Worm (Caenorhabditis elegans) whole organism, late embryonic: ENCODE data around the gene srw-143.
"Not testable (repeated sequence)": the region's sequence is repeated elsewhere in the genome, so short reads cannot be mapped to it uniquely, and the experiment has no call there.

Source experiments
- C38D4.7 ChIP-seq: fragments of 200-800 bp; sonication (Bioruptor generic); optimal IDR thresholded peaks from 2 replicates; lab custom pipeline; 2018; ENCODE audit warnings: mild to moderate bottlenecking, missing genetic modification characterization, moderate library complexity, missing compliant biosample characterization
- K09A11.1 ChIP-seq: sonication (generic microtip); optimal IDR thresholded peaks from 2 replicates; lab custom pipeline; 2017; ENCODE audit warnings: antibody characterized with exemption, mild to moderate bottlenecking, missing genetic modification characterization, missing compliant biosample characterization; ENCODE audit not compliant: insufficient read depth
- ama-1 ChIP-seq: fragments of 150-350 bp; optimal IDR thresholded peaks from 2 replicates; lab custom pipeline; 2014
- ceh-22 ChIP-seq: sonication (generic microtip); optimal IDR thresholded peaks from 2 replicates; lab custom pipeline; 2017; ENCODE audit warnings: missing biosample characterization, missing genetic modification characterization
- ceh-45 ChIP-seq: fragments of 200-800 bp; sonication (Bioruptor generic); IDR thresholded peaks from 2 replicates; pipeline ENCODE4 v1.3.6; 2022; ENCODE audit warnings: missing genetic modification reagents, missing genetic modification characterization, missing compliant biosample characterization
- dmd-4 ChIP-seq: sonication (generic microtip); optimal IDR thresholded peaks from 2 replicates; lab custom pipeline; 2016; ENCODE audit warnings: borderline replicate concordance, missing genetic modification characterization, missing compliant biosample characterization
- fkh-10 ChIP-seq: fragments of 150-350 bp; optimal IDR thresholded peaks from 2 replicates; lab custom pipeline; 2014; ENCODE audit warnings: missing biosample characterization, missing genetic modification reagents, missing genetic modification characterization
- hlh-15 ChIP-seq: sonication (generic microtip); optimal IDR thresholded peaks from 2 replicates; lab custom pipeline; 2016; ENCODE audit warnings: missing genetic modification characterization, missing compliant biosample characterization
- hlh-6 ChIP-seq: sonication (generic microtip); optimal IDR thresholded peaks from 2 replicates; lab custom pipeline; 2016; ENCODE audit warnings: missing genotype, missing genetic modification characterization, missing compliant biosample characterization
- lin-11 ChIP-seq: fragments of 200-800 bp; sonication (Bioruptor generic); optimal IDR thresholded peaks from 2 replicates; lab custom pipeline; 2018; ENCODE audit warnings: mild to moderate bottlenecking, missing genetic modification characterization, missing compliant biosample characterization
- nhr-11 ChIP-seq: fragments of 150-350 bp; optimal IDR thresholded peaks from 2 replicates; lab custom pipeline; 2014; ENCODE audit warnings: missing biosample characterization, missing genetic modification characterization
- pat-9 ChIP-seq: fragments of 200-800 bp; sonication (Bioruptor generic); optimal IDR thresholded peaks from 2 replicates; lab custom pipeline; 2018; ENCODE audit warnings: mild to moderate bottlenecking, missing genetic modification characterization, moderate library complexity, missing compliant biosample characterization
- pha-4 ChIP-seq: fragments of 150-350 bp; optimal IDR thresholded peaks from 2 replicates; lab custom pipeline; 2018; ENCODE audit warnings: missing biosample characterization, missing genetic modification reagents, missing genetic modification characterization

DNA sequence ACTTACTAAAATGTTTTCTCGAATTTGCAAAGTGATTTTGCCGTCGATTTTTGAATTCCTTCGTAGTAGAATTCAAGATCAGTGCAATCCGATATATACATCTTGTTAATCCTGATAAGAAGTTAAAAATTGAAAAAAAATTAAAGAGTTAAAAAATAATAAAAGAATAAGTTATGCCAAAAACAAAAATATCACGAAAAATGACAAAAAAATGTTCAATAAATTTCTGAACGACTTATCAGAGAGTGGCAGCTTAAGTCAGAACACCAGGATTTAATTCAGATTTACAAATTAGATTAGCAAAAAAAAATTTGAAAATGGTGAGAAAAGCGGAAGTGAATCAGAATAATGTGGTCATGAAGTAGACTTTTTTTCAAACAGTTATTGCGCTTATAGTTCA is 34.0 kb upstream of the srw-143 start, which contains the start of gene srw-123:
- TF ChIP-seq hlh-6 (tag; lab: Kevin White, UChicago); K09A11.1; C38D4.7 (GFP tag; lab: Kevin White, UChicago); fkh-10 (GFP tag; lab: Kevin White, UChicago); ama-1 (lab: Kevin White, UChicago); lin-11; nhr-11; dmd-4 (tag; lab: Kevin White, UChicago); ceh-22 (tag; lab: Kevin White, UChicago); hlh-15 (tag; lab: Kevin White, UChicago); pha-4; ceh-45 (GFP tag; lab: Robert Waterston, UW); pat-9 (tag; lab: Kevin White, UChicago): not testable (repeated sequence)
